Worm (Caenorhabditis elegans) whole organism, young adult: Measurements from ENCODE around the gene nhr-260.

Experiments
- T07F8.4 ChIP-seq: sonication (generic microtip); optimal IDR thresholded peaks from 2 replicates; lab custom pipeline; 2016; ENCODE audit warnings: mild to moderate bottlenecking, missing genetic modification characterization, moderate library complexity, missing compliant biosample characterization
- Y67H2A.10 ChIP-seq: fragments of 200-800 bp; sonication (Bioruptor generic); conservative IDR thresholded peaks from 2 replicates; pipeline ENCODE4 v1.3.6; 2022; ENCODE audit warnings: missing genetic modification reagents, missing genetic modification characterization, missing compliant biosample characterization
- ceh-100 ChIP-seq: fragments of 200-800 bp; sonication (Bioruptor generic); IDR thresholded peaks from 2 replicates; pipeline ENCODE4 v1.3.6; 2022; ENCODE audit warnings: missing genetic modification reagents, missing genetic modification characterization, missing compliant biosample characterization
- dpl-1 ChIP-seq: fragments of 150-350 bp; optimal IDR thresholded peaks from 2 replicates; lab custom pipeline; 2014; ENCODE audit warnings: missing biosample characterization, missing genetic modification reagents, missing genetic modification characterization
- egrh-3 ChIP-seq: fragments of 200-800 bp; sonication (Bioruptor generic); IDR thresholded peaks from 2 replicates; pipeline ENCODE4 v1.3.6; 2022; ENCODE audit warnings: missing genetic modification reagents, missing genetic modification characterization, missing compliant biosample characterization
- pbrm-1 ChIP-seq: fragments of 200-800 bp; sonication (Bioruptor generic); IDR thresholded peaks from 2 replicates; pipeline ENCODE4 v1.3.6; 2022; ENCODE audit warnings: missing genetic modification reagents, missing genetic modification characterization, missing compliant biosample characterization
- sdz-38 ChIP-seq: sonication (generic microtip); optimal IDR thresholded peaks from 2 replicates; lab custom pipeline; 2016; ENCODE audit warnings: missing genotype, missing genetic modification characterization, missing compliant biosample characterization
- snpc-3.4 ChIP-seq: sonication (generic microtip); optimal IDR thresholded peaks from 2 replicates; lab custom pipeline; 2017; ENCODE audit warnings: missing genetic modification characterization, mild to moderate bottlenecking, missing compliant biosample characterization, antibody characterized with exemption, moderate library complexity, missing genotype, missing genetic modification reagents
- snpc-4 ChIP-seq, 5 experiments: fragments of 150-350 bp in 1 of 5; sonication (generic microtip) in 4 of 5; optimal IDR thresholded peaks; 2 replicates each; lab custom pipeline; 2014 to 2018; ENCODE audit warnings: missing genetic modification characterization in 5 of 5, missing biosample characterization in 3 of 5, antibody characterized with exemption in 2 of 5, mild to moderate bottlenecking in 2 of 5, missing compliant biosample characterization in 2 of 5, missing genotype in 2 of 5, moderate library complexity in 2 of 5, missing genetic modification reagents in 1 of 5
- tbx-9 ChIP-seq: sonication (generic microtip); optimal IDR thresholded peaks from 2 replicates; lab custom pipeline; 2016; ENCODE audit warnings: borderline replicate concordance, missing genetic modification characterization, inconsistent platforms, missing compliant biosample characterization
- unc-130 ChIP-seq: sonication (generic microtip); optimal IDR thresholded peaks from 2 replicates; lab custom pipeline; 2016; ENCODE audit warnings: missing genetic modification reagents, missing genetic modification characterization, missing compliant biosample characterization

DNA sequence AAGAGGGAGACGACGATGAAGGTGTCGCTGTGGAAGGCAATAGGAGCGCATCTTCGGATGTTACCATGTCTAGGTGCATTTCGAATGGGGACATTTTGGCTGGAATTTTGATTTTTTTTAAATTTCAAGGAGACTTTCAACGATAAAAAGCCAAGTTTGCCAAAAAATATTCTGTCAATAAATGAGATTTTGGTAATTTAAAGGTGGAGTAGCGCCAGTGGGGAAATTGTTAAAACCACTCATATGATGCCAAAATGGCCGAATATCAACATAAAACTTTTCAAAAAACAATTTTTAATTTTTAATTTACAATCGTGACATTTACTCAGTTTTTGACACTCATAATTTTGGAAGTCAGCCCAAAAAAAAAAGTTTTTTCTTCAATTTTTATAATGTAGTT lies at the start of gene nhr-260:
- no peak for TF ChIP-seq T07F8.4 (tag; lab: Kevin White, UChicago)
- TF ChIP-seq dpl-1 (GFP tag; lab: Kevin White, UChicago), result no peak
- no peak for TF ChIP-seq tbx-9 (tag; lab: Kevin White, UChicago)
- TF ChIP-seq egrh-3 (GFP tag; lab: Robert Waterston, UW), result no peak
- no peak for TF ChIP-seq Y67H2A.10 (GFP tag; lab: Robert Waterston, UW)
- no peak for TF ChIP-seq ceh-100 (GFP tag; lab: Robert Waterston, UW)
- TF ChIP-seq sdz-38 (tag; lab: Kevin White, UChicago), result no peak
- no peak for TF ChIP-seq pbrm-1 (GFP tag; lab: Robert Waterston, UW)
- no peak for TF ChIP-seq unc-130
- no peak for TF ChIP-seq snpc-4 (GFP tag; optimal IDR thresholded peaks at IDR 0.05; lab: Kevin White, UChicago)
- no peak for TF ChIP-seq snpc-4 (tag; optimal IDR thresholded peaks at IDR 0.05; lab: Kevin White, UChicago)
- TF ChIP-seq snpc-3.4, result no peak
